Fruit fly (Drosophila melanogaster) whole organism, embryonic: ENCODE results near the gene Lnk.

ENCODE experiments used
- Antp ChIP-seq: fragments of 200-800 bp; sonication (Bioruptor generic); optimal IDR thresholded peaks from 3 replicates; lab custom pipeline; 2016; ENCODE audit warnings: missing biosample characterization, missing genetic modification characterization
- BEAF-32 ChIP-seq: fragments of 200-800 bp; sonication (Bioruptor generic); optimal IDR thresholded peaks from 3 replicates; lab custom pipeline; 2017; ENCODE audit warnings: missing biosample characterization, missing genetic modification characterization, mild to moderate bottlenecking, moderate library complexity, missing genetic modification reagents
- CG11504 ChIP-seq: fragments of 200-800 bp; sonication (Bioruptor generic); optimal IDR thresholded peaks from 3 replicates; lab custom pipeline; 2019; ENCODE audit warnings: missing biosample characterization, mild to moderate bottlenecking, missing genetic modification characterization, moderate library complexity
- CG11560 ChIP-seq: fragments of 200-800 bp; sonication (Bioruptor generic); IDR thresholded peaks from 3 replicates; pipeline ENCODE4 v1.3.6; 2022; ENCODE audit warnings: missing biosample characterization, missing genetic modification characterization
- CG12659 ChIP-seq: fragments of 200-800 bp; sonication (Bioruptor generic); optimal IDR thresholded peaks from 3 replicates; lab custom pipeline; 2017; ENCODE audit warnings: mild to moderate bottlenecking, missing biosample characterization, missing genetic modification reagents, missing genetic modification characterization
- CG13287 ChIP-seq: fragments of 200-800 bp; sonication (Bioruptor generic); IDR thresholded peaks from 2 replicates; pipeline ENCODE4 v1.3.6; 2022; ENCODE audit warnings: missing biosample characterization, missing genetic modification characterization; ENCODE audit not compliant: partially characterized antibody
- CG13624 ChIP-seq: fragments of 200-800 bp; sonication (Bioruptor generic); optimal IDR thresholded peaks from 2 replicates; lab custom pipeline; 2016; ENCODE audit warnings: missing biosample characterization, missing genetic modification characterization
- CG14014 ChIP-seq: fragments of 200-800 bp; sonication (Bioruptor generic); IDR thresholded peaks from 2 replicates; pipeline ENCODE4 v1.3.6; 2022; ENCODE audit warnings: missing biosample characterization, missing genetic modification characterization
- CG14050 ChIP-seq: fragments of 200-800 bp; sonication (Bioruptor generic); IDR thresholded peaks from 3 replicates; pipeline ENCODE4 v1.3.6; 2022; ENCODE audit warnings: missing biosample characterization, missing genetic modification characterization
- CG14441 ChIP-seq: fragments of 200-800 bp; sonication (Bioruptor generic); IDR thresholded peaks from 2 replicates; pipeline ENCODE4 v1.3.6; 2022; ENCODE audit warnings: missing biosample characterization, missing genetic modification characterization
- CG15479 ChIP-seq: fragments of 200-800 bp; sonication (Bioruptor generic); optimal IDR thresholded peaks from 3 replicates; lab custom pipeline; 2019; ENCODE audit warnings: missing biosample characterization, mild to moderate bottlenecking, missing genetic modification characterization, moderate library complexity
- CG15601 ChIP-seq: fragments of 200-800 bp; sonication (Bioruptor generic); optimal IDR thresholded peaks from 3 replicates; lab custom pipeline; 2019; ENCODE audit warnings: missing biosample characterization, mild to moderate bottlenecking, missing genetic modification characterization, moderate library complexity
- CG15696 ChIP-seq: fragments of 200-800 bp; sonication (Bioruptor generic); optimal IDR thresholded peaks from 2 replicates; lab custom pipeline; 2019; ENCODE audit warnings: missing biosample characterization, mild to moderate bottlenecking, missing genetic modification characterization, moderate library complexity
- CG1647 ChIP-seq: fragments of 200-800 bp; sonication (Bioruptor generic); optimal IDR thresholded peaks from 3 replicates; lab custom pipeline; 2016; ENCODE audit warnings: missing biosample characterization, missing genetic modification characterization
- CG16815 ChIP-seq: fragments of 200-800 bp; sonication (Bioruptor generic); optimal IDR thresholded peaks from 3 replicates; lab custom pipeline; 2017; ENCODE audit warnings: missing biosample characterization, mild to moderate bottlenecking, missing genetic modification characterization
- CG17568 ChIP-seq: fragments of 200-800 bp; sonication (Bioruptor generic); optimal IDR thresholded peaks from 2 replicates; lab custom pipeline; 2018; ENCODE audit warnings: missing biosample characterization, mild to moderate bottlenecking, missing genetic modification characterization, moderate library complexity
- CG32532 ChIP-seq: fragments of 200-800 bp; sonication (Bioruptor generic); IDR thresholded peaks from 2 replicates; pipeline ENCODE4 v1.3.6; 2022; ENCODE audit warnings: missing biosample characterization, missing genetic modification characterization
- CG3726 ChIP-seq: fragments of 200-800 bp; sonication (Bioruptor generic); IDR thresholded peaks from 3 replicates; pipeline ENCODE4, ENCODE4 v1.3.6; 2022; ENCODE audit warnings: missing biosample characterization, missing genetic modification characterization
- CG6175 ChIP-seq: fragments of 200-800 bp; sonication (Bioruptor generic); IDR thresholded peaks from 3 replicates; pipeline ENCODE4 v1.3.6; 2022; ENCODE audit warnings: missing biosample characterization, missing genetic modification characterization
- CG6765 ChIP-seq: fragments of 200-800 bp; sonication (Bioruptor generic); optimal IDR thresholded peaks from 3 replicates; lab custom pipeline; 2017; ENCODE audit warnings: missing biosample characterization, mild to moderate bottlenecking, missing genetic modification characterization
- CG7745 ChIP-seq: fragments of 200-800 bp; sonication (Bioruptor generic); optimal IDR thresholded peaks from 2 replicates; lab custom pipeline; 2018; ENCODE audit warnings: missing biosample characterization, mild to moderate bottlenecking, missing genetic modification characterization, moderate library complexity
- CG8478 ChIP-seq: fragments of >200 bp; optimal IDR thresholded peaks from 2 replicates; lab custom pipeline; 2018
- CG8765 ChIP-seq: fragments of 200-800 bp; sonication (Bioruptor generic); IDR thresholded peaks from 2 replicates; pipeline ENCODE4 v1.3.6; 2022; ENCODE audit warnings: missing biosample characterization, missing genetic modification characterization
- Dip2 ChIP-seq: fragments of 200-800 bp; sonication (Bioruptor generic); IDR thresholded peaks from 2 replicates; pipeline ENCODE4 v1.3.6; 2022; ENCODE audit warnings: missing biosample characterization, missing genetic modification characterization
- Doc3 ChIP-seq: fragments of 200-800 bp; sonication (Bioruptor generic); IDR thresholded peaks from 3 replicates; pipeline ENCODE4 v1.3.6; 2022; ENCODE audit warnings: missing biosample characterization, missing genetic modification characterization; ENCODE audit not compliant: partially characterized antibody
- Eip74EF ChIP-seq, 2 experiments: fragments of 200-800 bp in 1 of 2; fragments of >200 bp in 1 of 2; sonication (Bioruptor generic) in 1 of 2; optimal IDR thresholded peaks; 2 replicates each; lab custom pipeline; 2017 to 2019; ENCODE audit warnings: missing biosample characterization in 2 of 2, missing genetic modification characterization in 2 of 2, mild to moderate bottlenecking in 1 of 2, moderate library complexity in 1 of 2
- Gug ChIP-seq: fragments of 200-800 bp; sonication (Bioruptor generic); IDR thresholded peaks from 4 replicates; pipeline ENCODE4 v1.3.6; 2022; ENCODE audit warnings: missing biosample characterization, missing genetic modification characterization
- Hr51 ChIP-seq, 2 experiments: fragments of 200-800 bp; sonication (Bioruptor generic); optimal IDR thresholded peaks; 2 replicates in 1 of 2; 3 replicates in 1 of 2; lab custom pipeline; 2016 to 2018; ENCODE audit warnings: missing biosample characterization in 2 of 2, missing genetic modification characterization in 2 of 2, mild to moderate bottlenecking in 1 of 2, moderate library complexity in 1 of 2
- Kr ChIP-seq: fragments of 200-800 bp; sonication (Bioruptor generic); optimal IDR thresholded peaks from 2 replicates; lab custom pipeline; 2017; ENCODE audit warnings: missing biosample characterization, mild to moderate bottlenecking, missing genetic modification characterization
- Nf-YA ChIP-seq: fragments of 200-800 bp; sonication (Bioruptor generic); IDR thresholded peaks from 2 replicates; pipeline ENCODE4 v1.3.6; 2022; ENCODE audit warnings: missing biosample characterization, missing genetic modification characterization
- NfI ChIP-seq: fragments of 200-800 bp; sonication (Bioruptor generic); optimal IDR thresholded peaks from 3 replicates; lab custom pipeline; 2018; ENCODE audit warnings: missing biosample characterization, mild to moderate bottlenecking, missing genetic modification characterization, moderate library complexity
- Ptx1 ChIP-seq: fragments of 200-800 bp; sonication (Bioruptor generic); IDR thresholded peaks from 2 replicates; pipeline ENCODE4 v1.3.6; 2022; ENCODE audit warnings: missing biosample characterization, missing genetic modification characterization
- Sry-β ChIP-seq: fragments of 200-800 bp; sonication (Bioruptor generic); optimal IDR thresholded peaks from 2 replicates; lab custom pipeline; 2018; ENCODE audit warnings: missing biosample characterization, mild to moderate bottlenecking, missing genetic modification characterization, moderate library complexity
- cad ChIP-seq: fragments of >200 bp; optimal IDR thresholded peaks from 2 replicates; lab custom pipeline; 2017; ENCODE audit warnings: missing biosample characterization, missing genetic modification characterization
- dpn ChIP-seq, 2 experiments: fragments of 200-800 bp; sonication (Bioruptor generic); optimal IDR thresholded peaks; 3 replicates each; lab custom pipeline; 2016; ENCODE audit warnings: missing biosample characterization in 2 of 2, missing genetic modification characterization in 2 of 2
- eyg ChIP-seq: fragments of 200-800 bp; sonication (Bioruptor generic); optimal IDR thresholded peaks from 3 replicates; lab custom pipeline; 2016; ENCODE audit warnings: missing biosample characterization, missing genetic modification characterization
- fd96Cb ChIP-seq: fragments of 200-800 bp; sonication (Bioruptor generic); optimal IDR thresholded peaks from 2 replicates; lab custom pipeline; 2018; ENCODE audit warnings: missing biosample characterization, mild to moderate bottlenecking, missing genetic modification characterization, moderate library complexity
- grn ChIP-seq: fragments of 200-800 bp; sonication (Bioruptor generic); optimal IDR thresholded peaks from 3 replicates; lab custom pipeline; 2017; ENCODE audit warnings: missing biosample characterization, missing genetic modification characterization
- gsb-n ChIP-seq: fragments of 200-800 bp; sonication (Bioruptor generic); optimal IDR thresholded peaks from 3 replicates; lab custom pipeline; 2018; ENCODE audit warnings: missing biosample characterization, mild to moderate bottlenecking, missing genetic modification characterization
- hkb ChIP-seq, 2 experiments: fragments of 200-800 bp in 1 of 2; fragments of >200 bp in 1 of 2; sonication (Bioruptor generic) in 1 of 2; IDR thresholded peaks in 1 of 2; optimal IDR thresholded peaks in 1 of 2; 2 replicates each; pipeline versions ENCODE4 v1.3.6 to Lab custom; 2017 to 2022; ENCODE audit warnings: missing biosample characterization in 1 of 2, missing genetic modification characterization in 1 of 2
- kah ChIP-seq: fragments of 200-800 bp; sonication (Bioruptor generic); optimal IDR thresholded peaks from 2 replicates; lab custom pipeline; 2018; ENCODE audit warnings: missing biosample characterization, mild to moderate bottlenecking, missing genetic modification characterization
- lab ChIP-seq: fragments of 200-800 bp; sonication (Bioruptor generic); optimal IDR thresholded peaks from 3 replicates; lab custom pipeline; 2017; ENCODE audit warnings: missing biosample characterization, missing genetic modification characterization, mild to moderate bottlenecking, moderate library complexity, missing genetic modification reagents
- mirr ChIP-seq: fragments of 200-800 bp; sonication (Bioruptor generic); optimal IDR thresholded peaks from 3 replicates; lab custom pipeline; 2018; ENCODE audit warnings: missing biosample characterization, mild to moderate bottlenecking, missing genetic modification characterization
- mld ChIP-seq: fragments of 200-800 bp; sonication (Bioruptor generic); IDR thresholded peaks from 3 replicates; pipeline ENCODE4 v1.3.6; 2022; ENCODE audit warnings: missing biosample characterization, missing genetic modification characterization; ENCODE audit not compliant: partially characterized antibody
- odd ChIP-seq: fragments of 200-800 bp; sonication (Bioruptor generic); optimal IDR thresholded peaks from 2 replicates; lab custom pipeline; 2017; ENCODE audit warnings: missing biosample characterization, mild to moderate bottlenecking, missing genetic modification characterization
- onecut ChIP-seq: fragments of 200-800 bp; sonication (Bioruptor generic); IDR thresholded peaks from 2 replicates; pipeline ENCODE4 v1.3.6; 2022; ENCODE audit warnings: missing biosample characterization, missing genetic modification characterization
- prd ChIP-seq, 3 experiments: fragments of >200 bp in 2 of 3; fragments of 200-800 bp in 1 of 3; sonication (Bioruptor generic) in 1 of 3; optimal IDR thresholded peaks in 2 of 3; IDR thresholded peaks in 1 of 3; 2 replicates in 2 of 3; 3 replicates in 1 of 3; pipeline versions ENCODE4 v1.3.6 to Lab custom; 2017 to 2022; ENCODE audit warnings: missing biosample characterization in 1 of 3, missing genetic modification characterization in 1 of 3
- vvl ChIP-seq: fragments of 200-800 bp; sonication (Bioruptor generic); IDR thresholded peaks from 2 replicates; pipeline ENCODE4 v1.3.6; 2022; ENCODE audit warnings: missing biosample characterization, missing genetic modification characterization
- zfh2 ChIP-seq: fragments of 200-800 bp; sonication (Bioruptor generic); optimal IDR thresholded peaks from 2 replicates; lab custom pipeline; 2016; ENCODE audit warnings: missing biosample characterization, missing genetic modification characterization

The Lnk gene

DNA sequence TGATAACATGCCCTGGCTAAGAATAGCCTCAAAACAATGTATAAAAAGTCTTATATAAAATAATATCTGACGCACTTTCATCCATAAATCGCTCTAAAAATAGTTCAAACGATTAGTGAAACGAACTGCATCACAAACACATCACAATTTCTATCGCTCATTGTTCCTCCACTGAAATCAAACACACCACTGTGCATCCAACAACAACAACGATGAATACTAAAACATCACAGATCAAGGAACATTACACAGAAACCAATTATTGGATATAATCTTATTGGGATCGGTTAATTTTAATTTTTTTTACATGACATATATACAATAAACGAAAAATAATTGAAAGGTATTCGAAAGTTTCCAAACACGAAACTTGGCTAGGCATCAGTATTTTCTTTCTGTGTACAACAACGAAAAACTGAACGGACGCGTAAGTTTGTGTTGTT is 9.0 kb upstream of the Lnk start (continued):
- TF ChIP-seq CG1647 (GFP tag; lab: Kevin White, UChicago) (peak; percentile 53), CG15479 (GFP tag; lab: Kevin White, UChicago) (no peak), Ptx1 (GFP tag; lab: Robert Waterston, UW) (peak; percentile 88), grn (GFP tag; lab: Kevin White, UChicago) (peak; percentile 18), CG32532 (GFP tag; lab: Robert Waterston, UW) (peak; percentile 86; the same call in 1 of the 2 replicates), eyg (peak; percentile 63), vvl (GFP tag; lab: Robert Waterston, UW) (peak; percentile 91), CG15696 (peak; percentile 25), lab (GFP tag; lab: Kevin White, UChicago) (peak; percentile 79), CG6765 (GFP tag; lab: Kevin White, UChicago) (peak; percentile 35), Hr51 (GFP tag; optimal IDR thresholded peaks at IDR 0.05; lab: Kevin White, UChicago) (peak; percentile 45 to 83), CG3726 (GFP tag; lab: Robert Waterston, UW) (no peak), onecut (GFP tag; lab: Robert Waterston, UW) (peak; percentile 63), CG13287 (GFP tag; lab: Robert Waterston, UW) (no peak), CG14014 (GFP tag; lab: Robert Waterston, UW) (peak; percentile 76), gsb-n (tag; lab: Kevin White, UChicago) (no peak), NfI (peak; percentile 77), CG14441 (GFP tag; lab: Robert Waterston, UW) (peak; percentile 80), CG8478 (lab: Kevin White, UChicago) (no peak), CG13624 (peak; percentile 71), zfh2 (peak; percentile 48), cad (no peak), Doc3 (GFP tag; lab: Robert Waterston, UW) (no peak), prd (optimal IDR thresholded peaks at IDR 0.05; lab: Kevin White, UChicago) (no peak), prd (GFP tag; IDR thresholded peaks at IDR 0.05; lab: Robert Waterston, UW) (peak; percentile 83), BEAF-32 (GFP tag; lab: Kevin White, UChicago) (no peak), mld (GFP tag; lab: Robert Waterston, UW) (no peak), CG11560 (no peak), CG15601 (tag; lab: Kevin White, UChicago) (peak; percentile 67), Gug (GFP tag; lab: Robert Waterston, UW) (peak; percentile 67), hkb (optimal IDR thresholded peaks at IDR 0.05; lab: Kevin White, UChicago) (no peak), hkb (GFP tag; IDR thresholded peaks at IDR 0.05; lab: Robert Waterston, UW) (peak; percentile 87), CG7745 (no peak), Kr (GFP tag; lab: Kevin White, UChicago) (no peak), CG14050 (GFP tag; lab: Robert Waterston, UW) (peak; percentile 65), Nf-YA (GFP tag; lab: Robert Waterston, UW) (0 out of 2 replicates have a peak, but pooled peaks have one; percentile 34), dpn (GFP tag; optimal IDR thresholded peaks at IDR 0.05; lab: Kevin White, UChicago) (peak; percentile 75 to 83), mirr (GFP tag; lab: Kevin White, UChicago) (peak; percentile 59), CG16815 (GFP tag; lab: Kevin White, UChicago) (peak; percentile 28), CG6175 (GFP tag; lab: Robert Waterston, UW) (no peak; the same call in 2 of the 3 replicates), CG17568 (GFP tag; lab: Kevin White, UChicago) (peak; percentile 54), CG11504 (peak; percentile 85), CG8765 (0 out of 2 replicates have a peak, but pooled peaks have one; percentile 24), Sry-β (peak; percentile 4), kah (GFP tag; lab: Kevin White, UChicago) (peak; percentile 36), Eip74EF (GFP tag; optimal IDR thresholded peaks at IDR 0.05; lab: Kevin White, UChicago) (peak in 1 of 2 experiments; percentile 67), fd96Cb (tag; lab: Kevin White, UChicago) (peak; percentile 84), odd (GFP tag; lab: Kevin White, UChicago) (peak; percentile 37), Dip2 (GFP tag; lab: Robert Waterston, UW) (no peak), CG12659 (peak; percentile 76), Antp (GFP tag; lab: Kevin White, UChicago) (peak; percentile 19)
